Fruit fly (Drosophila melanogaster) whole organism, embryonic: ENCODE data around the gene tst.
A peak's percentile ranks its signal among the peaks of the same experiment; 100 is the strongest.

Experiments
- Ada2b ChIP-seq: fragments of 200-800 bp; sonication (Bioruptor generic); IDR thresholded peaks from 2 replicates; pipeline ENCODE4 v1.3.6; 2022; ENCODE audit warnings: missing biosample characterization, missing genetic modification characterization
- Aef1 ChIP-seq: fragments of 200-800 bp; sonication (Bioruptor generic); IDR thresholded peaks from 3 replicates; pipeline ENCODE4 v1.3.6; 2022; ENCODE audit warnings: missing biosample characterization, missing genetic modification characterization
- CG11085 ChIP-seq: fragments of 200-800 bp; sonication (Bioruptor generic); IDR thresholded peaks from 2 replicates; pipeline ENCODE4 v1.3.6; 2022; ENCODE audit warnings: missing biosample characterization, missing genetic modification characterization
- CG11723 ChIP-seq: fragments of 200-800 bp; sonication (Bioruptor generic); optimal IDR thresholded peaks from 2 replicates; lab custom pipeline; 2017; ENCODE audit warnings: missing biosample characterization, mild to moderate bottlenecking, missing genetic modification characterization
- CG12219 ChIP-seq: fragments of 200-800 bp; sonication (Bioruptor generic); optimal IDR thresholded peaks from 3 replicates; lab custom pipeline; 2018; ENCODE audit warnings: missing biosample characterization, mild to moderate bottlenecking, missing genetic modification characterization
- CG13296 ChIP-seq: fragments of 200-800 bp; sonication (Bioruptor generic); optimal IDR thresholded peaks from 3 replicates; lab custom pipeline; 2018; ENCODE audit warnings: missing biosample characterization, mild to moderate bottlenecking, missing genetic modification characterization
- CG15269 ChIP-seq: fragments of 200-800 bp; sonication (Bioruptor generic); optimal IDR thresholded peaks from 2 replicates; lab custom pipeline; 2018; ENCODE audit warnings: missing biosample characterization, mild to moderate bottlenecking, missing genetic modification characterization, moderate library complexity
- CG1647 ChIP-seq: fragments of 200-800 bp; sonication (Bioruptor generic); optimal IDR thresholded peaks from 3 replicates; lab custom pipeline; 2016; ENCODE audit warnings: missing biosample characterization, missing genetic modification characterization
- CG17359 ChIP-seq: fragments of 200-800 bp; sonication (Bioruptor generic); optimal IDR thresholded peaks from 3 replicates; lab custom pipeline; 2018; ENCODE audit warnings: missing biosample characterization, mild to moderate bottlenecking, missing genetic modification characterization, moderate library complexity
- CG18764 ChIP-seq: fragments of 200-800 bp; sonication (Bioruptor generic); optimal IDR thresholded peaks from 3 replicates; lab custom pipeline; 2016; ENCODE audit warnings: missing biosample characterization, missing genetic modification characterization
- CG2199 ChIP-seq: fragments of 200-800 bp; sonication (Bioruptor generic); IDR thresholded peaks from 3 replicates; pipeline ENCODE4 v1.3.6; 2022; ENCODE audit warnings: missing biosample characterization, missing genetic modification characterization
- CG30020 ChIP-seq: fragments of 200-800 bp; optimal IDR thresholded peaks from 2 replicates; lab custom pipeline; 2019; ENCODE audit warnings: missing biosample characterization, mild to moderate bottlenecking, missing genetic modification characterization, moderate library complexity
- CG3847 ChIP-seq: fragments of 200-800 bp; sonication (Bioruptor generic); IDR thresholded peaks from 2 replicates; pipeline ENCODE4 v1.3.6; 2022; ENCODE audit warnings: missing biosample characterization, missing genetic modification characterization
- CG4328 ChIP-seq: fragments of 200-800 bp; sonication (Bioruptor generic); optimal IDR thresholded peaks from 3 replicates; lab custom pipeline; 2017; ENCODE audit warnings: missing biosample characterization, missing genetic modification reagents, missing genetic modification characterization
- CG4730 ChIP-seq: fragments of 200-800 bp; sonication (Bioruptor generic); IDR thresholded peaks from 2 replicates; pipeline ENCODE4 v1.3.6; 2022; ENCODE audit warnings: missing biosample characterization, missing genetic modification characterization
- CG6175 ChIP-seq: fragments of 200-800 bp; sonication (Bioruptor generic); IDR thresholded peaks from 3 replicates; pipeline ENCODE4 v1.3.6; 2022; ENCODE audit warnings: missing biosample characterization, missing genetic modification characterization
- CG6813 ChIP-seq: fragments of 200-800 bp; sonication (Bioruptor generic); optimal IDR thresholded peaks from 2 replicates; lab custom pipeline; 2017; ENCODE audit warnings: missing biosample characterization, missing genetic modification characterization, mild to moderate bottlenecking, moderate library complexity, missing genetic modification reagents
- CG8290 ChIP-seq, 3 experiments: fragments of 200-800 bp; sonication (Bioruptor generic); optimal IDR thresholded peaks; 2 replicates each; lab custom pipeline; 2016 to 2019; ENCODE audit warnings: missing biosample characterization in 3 of 3, missing genetic modification characterization in 3 of 3, mild to moderate bottlenecking in 2 of 3, moderate library complexity in 1 of 3
- CG8388 ChIP-seq: fragments of 200-800 bp; sonication (Bioruptor generic); optimal IDR thresholded peaks from 2 replicates; lab custom pipeline; 2019; ENCODE audit warnings: missing biosample characterization, mild to moderate bottlenecking, missing genetic modification characterization, moderate library complexity
- CG9437 ChIP-seq: fragments of 200-800 bp; sonication (Bioruptor generic); optimal IDR thresholded peaks from 2 replicates; lab custom pipeline; 2018; ENCODE audit warnings: missing biosample characterization, mild to moderate bottlenecking, missing genetic modification characterization
- CG9932 ChIP-seq: fragments of 200-800 bp; sonication (Bioruptor generic); IDR thresholded peaks from 2 replicates; pipeline ENCODE4 v1.3.6; 2022; ENCODE audit warnings: missing biosample characterization, missing genetic modification characterization
- CkIIα-i1 ChIP-seq: fragments of 200-800 bp; sonication (Bioruptor generic); IDR thresholded peaks from 2 replicates; pipeline ENCODE4 v1.3.6; 2022; ENCODE audit warnings: missing biosample characterization, missing genetic modification characterization
- Doc2 ChIP-seq: fragments of 200-800 bp; sonication (Bioruptor generic); IDR thresholded peaks from 2 replicates; pipeline ENCODE4 v1.3.6; 2022; ENCODE audit warnings: missing biosample characterization, missing genetic modification characterization
- Dp ChIP-seq: fragments of 200-800 bp; sonication (Bioruptor generic); optimal IDR thresholded peaks from 2 replicates; lab custom pipeline; 2018; ENCODE audit warnings: missing biosample characterization, mild to moderate bottlenecking, missing genetic modification characterization, moderate library complexity
- HLH3B ChIP-seq: fragments of 200-800 bp; sonication (Bioruptor generic); IDR thresholded peaks from 2 replicates; pipeline ENCODE4 v1.3.6; 2022; ENCODE audit warnings: missing biosample characterization, missing genetic modification characterization
- Hand ChIP-seq: fragments of 200-800 bp; sonication (Bioruptor generic); optimal IDR thresholded peaks from 2 replicates; lab custom pipeline; 2017; ENCODE audit warnings: mild to moderate bottlenecking, missing biosample characterization, missing genetic modification reagents, missing genetic modification characterization
- Hr51 ChIP-seq, 2 experiments: fragments of 200-800 bp; sonication (Bioruptor generic); optimal IDR thresholded peaks; 2 replicates in 1 of 2; 3 replicates in 1 of 2; lab custom pipeline; 2016 to 2018; ENCODE audit warnings: missing biosample characterization in 2 of 2, missing genetic modification characterization in 2 of 2, mild to moderate bottlenecking in 1 of 2, moderate library complexity in 1 of 2
- Hr78 ChIP-seq, 2 experiments: fragments of 200-800 bp in 1 of 2; fragments of >200 bp in 1 of 2; sonication (Bioruptor generic) in 1 of 2; optimal IDR thresholded peaks; 2 replicates each; lab custom pipeline; 2017 to 2019; ENCODE audit warnings: missing biosample characterization in 2 of 2, missing genetic modification characterization in 2 of 2, mild to moderate bottlenecking in 1 of 2, moderate library complexity in 1 of 2
- Meics ChIP-seq: fragments of 200-800 bp; sonication (Bioruptor generic); optimal IDR thresholded peaks from 2 replicates; lab custom pipeline; 2017; ENCODE audit warnings: missing biosample characterization, mild to moderate bottlenecking, missing genetic modification characterization
- Sox100B ChIP-seq: fragments of 200-800 bp; sonication (Bioruptor generic); optimal IDR thresholded peaks from 3 replicates; lab custom pipeline; 2018; ENCODE audit warnings: missing biosample characterization, mild to moderate bottlenecking, missing genetic modification characterization
- amos ChIP-seq: fragments of 200-800 bp; sonication (Bioruptor generic); IDR thresholded peaks from 2 replicates; pipeline ENCODE4 v1.3.6; 2022; ENCODE audit warnings: missing biosample characterization, missing genetic modification characterization; ENCODE audit not compliant: partially characterized antibody
- bbx ChIP-seq: fragments of 200-800 bp; sonication (Bioruptor generic); IDR thresholded peaks from 2 replicates; pipeline ENCODE4 v1.3.6; 2022; ENCODE audit warnings: missing biosample characterization, missing genetic modification characterization; ENCODE audit not compliant: partially characterized antibody
- caup ChIP-seq: fragments of 200-800 bp; sonication (Bioruptor generic); optimal IDR thresholded peaks from 3 replicates; lab custom pipeline; 2017; ENCODE audit warnings: missing biosample characterization, mild to moderate bottlenecking, missing genetic modification characterization, moderate library complexity; ENCODE audit not compliant: severe bottlenecking
- crp ChIP-seq, 2 experiments: fragments of 200-800 bp; sonication (Bioruptor generic); optimal IDR thresholded peaks; 2 replicates in 1 of 2; 3 replicates in 1 of 2; lab custom pipeline; 2017; ENCODE audit warnings: missing biosample characterization in 2 of 2, missing genetic modification characterization in 2 of 2, mild to moderate bottlenecking in 1 of 2, moderate library complexity in 1 of 2
- danr ChIP-seq: fragments of 200-800 bp; sonication (Bioruptor generic); IDR thresholded peaks from 2 replicates; pipeline ENCODE4 v1.3.6; 2022; ENCODE audit warnings: missing biosample characterization, missing genetic modification characterization
- ems ChIP-seq: fragments of 200-800 bp; sonication (Bioruptor generic); optimal IDR thresholded peaks from 3 replicates; lab custom pipeline; 2016; ENCODE audit warnings: missing biosample characterization, missing genetic modification characterization
- h ChIP-seq: fragments of >200 bp; optimal IDR thresholded peaks from 2 replicates; lab custom pipeline; 2017
- hb ChIP-seq: fragments of 200-800 bp; sonication (Bioruptor generic); IDR thresholded peaks from 3 replicates; pipeline ENCODE4 v1.3.6; 2022; ENCODE audit warnings: missing biosample characterization, missing genetic modification characterization; ENCODE audit not compliant: partially characterized antibody
- her ChIP-seq: fragments of 200-800 bp; sonication (Bioruptor generic); optimal IDR thresholded peaks from 2 replicates; lab custom pipeline; 2016; ENCODE audit warnings: missing biosample characterization, missing genetic modification characterization
- kni ChIP-seq: fragments of 200-800 bp; sonication (Bioruptor generic); optimal IDR thresholded peaks from 3 replicates; lab custom pipeline; 2017; ENCODE audit warnings: mild to moderate bottlenecking, missing biosample characterization, missing genetic modification reagents, missing genetic modification characterization
- lbe ChIP-seq: fragments of 200-800 bp; sonication (Bioruptor generic); optimal IDR thresholded peaks from 2 replicates; lab custom pipeline; 2016; ENCODE audit warnings: missing biosample characterization, mild to moderate bottlenecking, missing genetic modification characterization
- mld ChIP-seq: fragments of 200-800 bp; sonication (Bioruptor generic); IDR thresholded peaks from 3 replicates; pipeline ENCODE4 v1.3.6; 2022; ENCODE audit warnings: missing biosample characterization, missing genetic modification characterization; ENCODE audit not compliant: partially characterized antibody
- nau ChIP-seq: fragments of 200-800 bp; sonication (Bioruptor generic); optimal IDR thresholded peaks from 3 replicates; lab custom pipeline; 2017; ENCODE audit warnings: missing biosample characterization, mild to moderate bottlenecking, missing genetic modification characterization, missing genetic modification reagents
- row ChIP-seq: fragments of 200-800 bp; sonication (Bioruptor generic); IDR thresholded peaks from 3 replicates; pipeline ENCODE4 v1.3.6; 2022; ENCODE audit warnings: missing biosample characterization, missing genetic modification characterization
- sqz ChIP-seq: fragments of 200-800 bp; sonication (Bioruptor generic); optimal IDR thresholded peaks from 3 replicates; lab custom pipeline; 2018; ENCODE audit warnings: missing biosample characterization, mild to moderate bottlenecking, missing genetic modification characterization
- tin ChIP-seq: fragments of 200-800 bp; sonication (Bioruptor generic); optimal IDR thresholded peaks from 3 replicates; lab custom pipeline; 2016; ENCODE audit warnings: missing biosample characterization, missing genetic modification characterization
- ttk ChIP-seq: fragments of 200-800 bp; sonication (Bioruptor generic); IDR thresholded peaks from 2 replicates; pipeline ENCODE4 v2.1.2; 2022; ENCODE audit warnings: missing biosample characterization, missing genetic modification characterization
- wdn ChIP-seq: fragments of 200-800 bp; sonication (Bioruptor generic); IDR thresholded peaks from 2 replicates; pipeline ENCODE4 v1.3.6; 2022; ENCODE audit warnings: missing biosample characterization, missing genetic modification characterization
- yki ChIP-seq: fragments of >200 bp; optimal IDR thresholded peaks from 3 replicates; lab custom pipeline; 2018

Gene tst

DNA sequence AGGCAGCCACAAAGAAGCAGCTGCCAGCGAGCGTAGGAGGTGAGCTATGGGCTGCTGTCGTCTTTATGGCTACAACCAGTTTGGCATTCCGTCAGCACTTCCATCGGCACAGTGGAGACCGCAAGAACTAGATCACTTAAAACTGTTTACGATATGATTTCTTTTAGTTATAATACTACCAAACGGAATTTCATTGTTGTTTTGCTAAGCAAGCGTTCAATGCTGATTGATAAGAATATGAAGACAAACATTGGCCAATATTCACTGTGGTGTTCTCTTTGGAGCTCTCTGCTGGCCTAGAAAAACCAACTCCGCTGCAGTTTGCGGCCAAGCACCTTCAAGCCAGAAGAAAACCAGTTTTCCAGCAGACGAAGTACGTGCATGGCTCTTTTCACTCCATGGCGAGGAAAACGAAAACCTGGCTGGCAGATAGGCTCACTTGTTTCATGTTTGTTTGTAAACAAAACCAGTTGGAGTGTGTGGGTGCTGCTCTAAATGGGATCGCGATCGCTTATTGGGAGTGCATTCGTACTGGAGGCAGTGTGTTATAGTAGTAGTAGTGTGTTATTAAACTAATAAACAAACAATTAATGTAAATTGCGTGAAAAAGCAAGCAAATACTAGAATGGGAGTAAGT, 45.0 kb upstream of the tst start (continued):
- TF ChIP-seq CG3847 (GFP tag; lab: Robert Waterston, UW) (0 out of 2 replicates have a peak, but pooled peaks have one; percentile 10), caup (GFP tag; lab: Kevin White, UChicago) (no peak), tin (GFP tag; lab: Kevin White, UChicago) (no peak), CG4328 (GFP tag; lab: Kevin White, UChicago) (peak; percentile 28), HLH3B (GFP tag; lab: Robert Waterston, UW) (peak; percentile 47), mld (no peak), Aef1 (GFP tag; lab: Robert Waterston, UW) (no peak), Meics (no peak), CG30020 (tag; lab: Kevin White, UChicago) (no peak), ems (GFP tag; lab: Kevin White, UChicago) (no peak), CG1647 (GFP tag; lab: Kevin White, UChicago) (peak; percentile 9), Hr78 (GFP tag; optimal IDR thresholded peaks at IDR 0.05; lab: Kevin White, UChicago) (no peak), crp (GFP tag; optimal IDR thresholded peaks at IDR 0.05; lab: Kevin White, UChicago) (no peak), row (GFP tag; lab: Robert Waterston, UW) (peak; percentile 66), lbe (GFP tag; lab: Kevin White, UChicago) (no peak), CG17359 (no peak), CG18764 (no peak), CG4730 (GFP tag; lab: Robert Waterston, UW) (no peak), sqz (GFP tag; lab: Kevin White, UChicago) (no peak), wdn (no peak), her (no peak), CG12219 (GFP tag; lab: Kevin White, UChicago) (no peak), CG9437 (no peak), Dp (no peak), CG2199 (GFP tag; lab: Robert Waterston, UW) (no peak), kni (GFP tag; lab: Kevin White, UChicago) (peak; percentile 89), yki (lab: Kevin White, UChicago) (no peak), CG8290 (GFP tag; optimal IDR thresholded peaks at IDR 0.05; lab: Kevin White, UChicago) (no peak), CG8290 (tag; optimal IDR thresholded peaks at IDR 0.05; lab: Kevin White, UChicago) (no peak), hb (GFP tag; lab: Robert Waterston, UW) (no peak), danr (GFP tag; lab: Robert Waterston, UW) (no peak), bbx (GFP tag; lab: Robert Waterston, UW) (no peak), CkIIα-i1 (GFP tag; lab: Robert Waterston, UW) (no peak), Sox100B (GFP tag; lab: Kevin White, UChicago) (no peak), amos (GFP tag; lab: Robert Waterston, UW) (no peak), CG13296 (GFP tag; lab: Kevin White, UChicago) (no peak), Hr51 (GFP tag; optimal IDR thresholded peaks at IDR 0.05; lab: Kevin White, UChicago) (no peak), CG15269 (tag; lab: Kevin White, UChicago) (no peak), Hand (GFP tag; lab: Kevin White, UChicago) (no peak), CG6813 (GFP tag; lab: Kevin White, UChicago) (no peak), CG8388 (GFP tag; lab: Kevin White, UChicago) (no peak), h (lab: Kevin White, UChicago) (no peak), CG9932 (GFP tag; lab: Robert Waterston, UW) (0 out of 2 replicates have a peak, but pooled peaks have one; percentile 37), CG11085 (GFP tag; lab: Robert Waterston, UW) (0 out of 2 replicates have a peak, but pooled peaks have one; percentile 36), CG6175 (no peak), Doc2 (GFP tag; lab: Robert Waterston, UW) (no peak), ttk (GFP tag; lab: Robert Waterston, UW) (no peak), CG11723 (GFP tag; lab: Kevin White, UChicago) (no peak), Ada2b (0 out of 2 replicates have a peak, but pooled peaks have one; percentile 22), nau (GFP tag; lab: Kevin White, UChicago) (no peak)
